Fruit fly (Drosophila melanogaster) whole organism: Measurements from ENCODE around the gene polybromo.

Source experiments
- CG8478 ChIP-seq: fragments of >200 bp; optimal IDR thresholded peaks from 2 replicates; lab custom pipeline; 2018; ENCODE audit warnings: inconsistent platforms
- Dll ChIP-seq: fragments of >200 bp; optimal IDR thresholded peaks from 2 replicates; lab custom pipeline; 2017
- EcR ChIP-seq, 2 experiments: fragments of >200 bp; optimal IDR thresholded peaks; 2 replicates each; lab custom pipeline; 2017; ENCODE audit warnings: missing biosample characterization in 2 of 2, missing genetic modification characterization in 2 of 2, missing genetic modification reagents in 2 of 2
- pan ChIP-seq: fragments of >200 bp; optimal IDR thresholded peaks from 2 replicates; lab custom pipeline; 2017
- psq ChIP-seq: fragments of >200 bp; optimal IDR thresholded peaks from 2 replicates; lab custom pipeline; 2017
- usp ChIP-seq: fragments of >200 bp; optimal IDR thresholded peaks from 2 replicates; lab custom pipeline; 2017; ENCODE audit warnings: missing biosample characterization, missing genetic modification characterization, mixed read lengths

polybromo gene

DNA sequence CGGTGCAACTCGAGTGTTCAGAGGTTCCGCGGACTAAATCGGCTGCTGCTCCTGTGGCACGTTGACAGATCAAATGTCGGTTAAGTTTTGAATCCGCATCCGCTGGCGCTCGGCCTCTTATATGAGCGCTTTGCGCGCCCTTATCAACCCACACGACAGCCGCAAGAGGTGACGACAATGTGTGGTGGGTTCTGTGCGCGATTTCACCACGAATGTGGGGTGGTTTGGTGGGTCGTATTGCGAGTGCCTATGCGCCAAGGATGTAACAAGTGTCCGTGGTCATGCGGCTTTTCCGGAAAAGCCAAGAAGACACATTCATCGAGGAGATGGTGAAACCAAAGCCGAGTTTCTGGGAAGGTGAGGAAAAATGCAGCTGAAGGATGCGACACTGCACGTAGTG lies 40.1 kb downstream of the polybromo start, which contains the start of gene AstA:
Gene AstA (minus strand): TSS at position 101 of the 400 bp plus-strand sequence.
- TF ChIP-seq Dll (no peak), CG8478 (lab: Kevin White, UChicago) (no peak), psq (no peak), pan (lab: Kevin White, UChicago) (no peak), usp (GFP tag; lab: Kevin White, UChicago) (no peak), EcR (GFP tag; optimal IDR thresholded peaks at IDR 0.05; lab: Kevin White, UChicago) (no peak)

DNA sequence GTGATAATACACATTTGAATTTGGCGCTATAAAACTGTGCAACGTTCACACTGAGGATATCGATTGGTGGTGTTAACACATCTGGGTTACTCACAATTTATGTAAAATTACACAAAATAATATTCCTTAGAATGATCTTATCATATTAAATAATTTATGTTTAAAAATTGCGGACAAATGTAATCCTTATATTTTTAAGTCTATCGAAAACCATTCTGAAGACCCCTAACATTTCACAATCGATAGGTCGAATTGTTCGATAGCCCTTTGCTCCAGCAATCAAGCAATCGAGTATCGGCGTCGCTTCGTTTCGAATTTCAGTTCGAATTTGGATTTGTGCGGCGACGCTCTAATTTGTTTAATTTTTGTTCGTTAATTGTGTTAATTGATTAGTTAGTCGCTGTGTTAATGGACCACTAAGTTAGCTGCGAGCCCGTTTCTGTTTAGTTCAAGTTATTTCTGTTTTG lies 51.5 kb downstream of the polybromo start, which contains the start of gene asp:
Gene asp (plus strand): TSS at position 289 of the 467 bp plus-strand sequence.
- TF ChIP-seq usp (GFP tag; lab: Kevin White, UChicago) (no peak), psq (no peak), CG8478 (lab: Kevin White, UChicago) (no peak), pan (lab: Kevin White, UChicago) (no peak), EcR (GFP tag; optimal IDR thresholded peaks at IDR 0.05; lab: Kevin White, UChicago) (no peak), Dll (no peak)
